Worm (Caenorhabditis elegans): ENCODE measurements around the gene F55A4.13.
A peak's percentile ranks its signal among the peaks of the same experiment; 100 is the strongest.

F55A4.13 gene

DNA sequence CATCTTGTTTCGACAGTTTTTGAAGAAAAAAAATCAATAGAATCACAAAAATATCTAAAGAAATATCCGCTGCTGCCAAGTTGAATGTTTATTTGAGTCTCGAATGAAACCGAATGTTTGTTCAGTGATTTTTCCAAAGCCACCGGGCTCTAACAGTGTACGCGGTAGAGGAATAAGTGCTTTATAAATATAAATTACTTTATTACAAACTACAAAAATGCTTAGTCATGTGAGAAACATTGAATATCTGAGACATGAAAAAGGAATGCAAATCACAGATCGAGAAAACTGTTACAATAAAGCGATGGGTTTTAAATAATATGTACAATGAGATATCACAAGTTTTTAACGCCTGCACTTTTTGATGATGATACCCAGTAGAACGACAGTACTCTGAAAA, 21.0 kb upstream of the F55A4.13 start, which contains the start of gene F55A4.7:
Gene F55A4.7, minus strand, starts transcription at position 101 of the 400 bp plus-strand sequence.
- TF ChIP-seq D1046.2 (GFP tag; IDR thresholded peaks at IDR 0.05), result no peak
- no peak for TF ChIP-seq ceh-44 (GFP tag; IDR thresholded peaks at IDR 0.05)
- TF ChIP-seq aly-2 (tag; optimal IDR thresholded peaks at IDR 0.05), result no peak
- TF ChIP-seq madf-9 (GFP tag; conservative IDR thresholded peaks at IDR 0.05), result no peak
- TF ChIP-seq nhr-10 (tag; optimal IDR thresholded peaks at IDR 0.05), result no peak
- no peak for TF ChIP-seq F37D6.2 (tag; optimal IDR thresholded peaks at IDR 0.05)
- no peak for TF ChIP-seq saeg-2 (GFP tag; IDR thresholded peaks at IDR 0.05)

DNA sequence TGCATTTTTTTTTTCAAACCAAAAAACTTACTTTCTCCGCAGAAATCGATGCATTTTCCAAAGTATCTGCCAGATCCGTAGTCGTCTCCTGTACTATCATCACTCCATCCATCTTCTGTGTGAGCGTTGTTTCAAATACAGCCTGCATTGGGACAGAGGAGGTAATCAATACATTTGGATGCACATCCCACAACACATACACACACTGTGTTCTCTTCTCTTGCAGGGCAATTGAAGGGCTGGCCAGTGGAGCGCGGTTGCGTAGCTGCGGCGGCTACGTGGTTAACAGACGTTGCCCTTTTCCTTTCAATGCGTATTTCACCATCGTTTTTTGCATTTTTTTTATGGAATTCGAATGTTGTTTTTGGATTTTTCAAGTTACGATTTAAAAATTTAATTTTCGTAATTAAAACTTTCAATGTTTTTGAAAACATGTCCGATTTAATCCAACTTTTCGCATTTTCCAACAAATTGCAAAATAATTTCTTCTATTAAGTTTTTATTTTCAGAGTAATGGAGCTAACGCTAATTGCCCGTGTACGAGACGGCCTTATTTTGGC, 17.8 kb upstream of the F55A4.13 start, which contains the start of the genes stau-1 and sec-22:
Gene stau-1, minus strand, starts transcription at position 248 of the 560 bp plus-strand sequence.
Gene sec-22, plus strand, starts transcription at position 510 of the 560 bp plus-strand sequence.
- TF ChIP-seq tra-1 (GFP tag; IDR thresholded peaks at IDR 0.05) (no peak), nhr-102 (tag; optimal IDR thresholded peaks at IDR 0.05) (no peak), lir-3 (tag; optimal IDR thresholded peaks at IDR 0.05) (no peak), dmd-6 (GFP tag; IDR thresholded peaks at IDR 0.05) (peak; percentile 19; the same call in 1 of the 2 replicates), lin-39 (tag; optimal IDR thresholded peaks at IDR 0.05) (no peak), ctbp-1 (GFP tag; IDR thresholded peaks at IDR 0.05) (0 out of 2 replicates have a peak, but pooled peaks have one; percentile 21), lin-29 (GFP tag; IDR thresholded peaks at IDR 0.05) (no peak), nhr-237 (tag; optimal IDR thresholded peaks at IDR 0.05) (no peak), nhr-42 (GFP tag; IDR thresholded peaks at IDR 0.05) (no peak), lsy-2 (tag; optimal IDR thresholded peaks at IDR 0.05) (peak in 1 of 2 experiments; percentile 57), dpl-1 (GFP tag; optimal IDR thresholded peaks at IDR 0.05) (peak; percentile 30), nhr-111 (GFP tag; optimal IDR thresholded peaks at IDR 0.05) (no peak), ceh-82 (tag; optimal IDR thresholded peaks at IDR 0.05) (no peak), rbr-2 (tag; optimal IDR thresholded peaks at IDR 0.05) (peak; percentile 1), aha-1 (tag) (peak; percentile 86), fkh-10 (GFP tag; optimal IDR thresholded peaks at IDR 0.05) (no peak), unc-130 (GFP tag; optimal IDR thresholded peaks at IDR 0.05) (no peak), nhr-41 (GFP tag; IDR thresholded peaks at IDR 0.05) (no peak), mdt-29 (GFP tag; IDR thresholded peaks at IDR 0.05) (no peak), nhr-77 (tag; optimal IDR thresholded peaks at IDR 0.05) (no peak), ceh-44 (GFP tag; IDR thresholded peaks at IDR 0.05) (no peak), dve-1 (tag; optimal IDR thresholded peaks at IDR 0.05; ENCODE audit: insufficient read depth) (peak; percentile 58), F26F4.8 (GFP tag; conservative IDR thresholded peaks at IDR 0.05) (no peak), ceh-28 (tag; optimal IDR thresholded peaks at IDR 0.05) (no peak), nhr-28 (tag; optimal IDR thresholded peaks at IDR 0.05) (peak; percentile 52), lin-1 (GFP tag; IDR thresholded peaks at IDR 0.05) (no peak), arid-1 (GFP tag; conservative IDR thresholded peaks at IDR 0.05) (no peak), mes-2 (tag; optimal IDR thresholded peaks at IDR 0.05; ENCODE audit: poor library complexity, severe bottlenecking) (peak; percentile 74), madf-5 (GFP tag; IDR thresholded peaks at IDR 0.05) (no peak), mxl-3 (GFP tag; optimal IDR thresholded peaks at IDR 0.05) (peak; percentile 47), madf-9 (GFP tag; conservative IDR thresholded peaks at IDR 0.05) (no peak), lin-38 (GFP tag; IDR thresholded peaks at IDR 0.05) (no peak; the same call in 1 of the 2 replicates), set-16 (GFP tag; IDR thresholded peaks at IDR 0.05) (no peak), vab-7 (GFP tag; IDR thresholded peaks at IDR 0.05) (no peak), aly-2 (tag; optimal IDR thresholded peaks at IDR 0.05) (no peak), T26A8.4 (GFP tag; IDR thresholded peaks at IDR 0.05) (no peak), ceh-32 (tag; optimal IDR thresholded peaks at IDR 0.05; ENCODE audit: poor library complexity) (no peak), hlh-30 (tag; optimal IDR thresholded peaks at IDR 0.05; ENCODE audit: insufficient read depth) (peak; percentile 36), unc-62 (GFP tag; optimal IDR thresholded peaks at IDR 0.05 in 1 of 2) (no peak), unc-62 (tag; optimal IDR thresholded peaks at IDR 0.05) (no peak), sdz-12 (GFP tag; optimal IDR thresholded peaks at IDR 0.05) (no peak), D1046.2 (GFP tag; IDR thresholded peaks at IDR 0.05) (no peak), snpc-1.2 (GFP tag; IDR thresholded peaks at IDR 0.05) (no peak), cey-2 (tag; optimal IDR thresholded peaks at IDR 0.05; ENCODE audit: borderline replicate concordance, insufficient read depth) (no peak)

Measured in whole organism, L4 larva.